Worm (Caenorhabditis elegans) whole organism, L1 larva: ENCODE data around the gene Y53C12B.1.

ENCODE experiments used
- C16A3.4 ChIP-seq: fragments of 150-350 bp; optimal IDR thresholded peaks from 2 replicates; lab custom pipeline; 2014; ENCODE audit warnings: missing biosample characterization, missing genetic modification characterization
- C34B4.2 ChIP-seq: sonication (generic microtip); optimal IDR thresholded peaks from 2 replicates; lab custom pipeline; 2017; ENCODE audit warnings: mild to moderate bottlenecking, missing genetic modification characterization, missing compliant biosample characterization
- F16B12.6 ChIP-seq: fragments of 150-350 bp; optimal IDR thresholded peaks from 2 replicates; lab custom pipeline; 2014; ENCODE audit warnings: missing biosample characterization, missing genetic modification characterization
- ama-1 ChIP-seq: fragments of 150-350 bp; optimal IDR thresholded peaks from 2 replicates; lab custom pipeline; 2014
- blmp-1 ChIP-seq: fragments of 150-350 bp; optimal IDR thresholded peaks from 2 replicates; lab custom pipeline; 2014; ENCODE audit warnings: missing biosample characterization, missing genetic modification characterization
- ceh-63 ChIP-seq: fragments of 200-800 bp; sonication (Bioruptor generic); optimal IDR thresholded peaks from 2 replicates; lab custom pipeline; 2018; ENCODE audit warnings: mild to moderate bottlenecking, missing genetic modification characterization, missing compliant biosample characterization
- ceh-82 ChIP-seq, 3 experiments: fragments of 150-350 bp in 1 of 3; sonication (generic microtip) in 2 of 3; optimal IDR thresholded peaks; 2 replicates each; lab custom pipeline; 2014 to 2017; ENCODE audit warnings: missing biosample characterization in 3 of 3, missing genetic modification characterization in 3 of 3
- ceh-88 ChIP-seq: fragments of 200-800 bp; sonication (Bioruptor generic); IDR thresholded peaks from 2 replicates; pipeline ENCODE4 v1.3.6; 2022; ENCODE audit warnings: missing genetic modification characterization, missing compliant biosample characterization
- ces-1 ChIP-seq: fragments of 150-350 bp; optimal IDR thresholded peaks from 2 replicates; lab custom pipeline; 2014; ENCODE audit warnings: missing biosample characterization, missing genetic modification reagents, missing genetic modification characterization
- dpl-1 ChIP-seq, 3 experiments: fragments of 150-350 bp in 2 of 3; sonication (generic microtip) in 1 of 3; optimal IDR thresholded peaks; 2 replicates each; lab custom pipeline; 2014 to 2017; ENCODE audit warnings: missing biosample characterization in 3 of 3, missing genetic modification characterization in 3 of 3, missing genetic modification reagents in 3 of 3
- dsc-1 ChIP-seq: sonication (generic microtip); optimal IDR thresholded peaks from 2 replicates; lab custom pipeline; 2016; ENCODE audit warnings: mild to moderate bottlenecking, missing genetic modification characterization, missing compliant biosample characterization
- efl-1 ChIP-seq, 4 experiments: fragments of 150-350 bp; optimal IDR thresholded peaks in 3 of 4; peaks in 1 of 4; 1 replicate in 1 of 4; 2 replicates in 3 of 4; lab custom pipeline; 2014; ENCODE audit warnings: missing biosample characterization in 2 of 4, missing genetic modification characterization in 2 of 4, missing genetic modification reagents in 2 of 4
- efl-3 ChIP-seq: fragments of 200-800 bp; sonication (Bioruptor generic); optimal IDR thresholded peaks from 2 replicates; lab custom pipeline; 2018; ENCODE audit warnings: mild to moderate bottlenecking, missing genetic modification characterization, missing compliant biosample characterization
- elt-3 ChIP-seq, 6 experiments: fragments of 150-350 bp in 1 of 6; sonication (generic microtip); optimal IDR thresholded peaks; 2 replicates each; lab custom pipeline; 2017 to 2018; ENCODE audit warnings: missing biosample characterization in 6 of 6, missing genetic modification characterization in 6 of 6, inconsistent platforms in 1 of 6
- fkh-8 ChIP-seq: sonication (generic microtip); optimal IDR thresholded peaks from 2 replicates; lab custom pipeline; 2016; ENCODE audit warnings: mild to moderate bottlenecking, missing genetic modification characterization, missing compliant biosample characterization
- fos-1 ChIP-seq: fragments of 150-350 bp; optimal IDR thresholded peaks from 2 replicates; lab custom pipeline; 2014; ENCODE audit warnings: missing biosample characterization, missing genetic modification characterization
- grh-1 ChIP-seq: fragments of 200-800 bp; sonication (Bioruptor generic); IDR thresholded peaks from 2 replicates; pipeline ENCODE4 v1.3.6; 2022; ENCODE audit warnings: missing genetic modification reagents, missing genetic modification characterization, missing compliant biosample characterization
- hlh-4 ChIP-seq: sonication (generic microtip); optimal IDR thresholded peaks from 2 replicates; lab custom pipeline; 2016; ENCODE audit warnings: mild to moderate bottlenecking, missing genetic modification characterization, missing compliant biosample characterization
- irx-1 ChIP-seq: sonication (generic microtip); optimal IDR thresholded peaks from 2 replicates; lab custom pipeline; 2016; ENCODE audit warnings: missing genetic modification characterization, missing compliant biosample characterization
- lin-14 ChIP-seq: fragments of 200-800 bp; sonication (Bioruptor generic); optimal IDR thresholded peaks from 2 replicates; lab custom pipeline; 2018; ENCODE audit warnings: mild to moderate bottlenecking, missing genetic modification characterization, moderate library complexity, missing compliant biosample characterization
- lin-35 ChIP-seq, 2 experiments: fragments of 150-350 bp; optimal IDR thresholded peaks; 2 replicates each; lab custom pipeline; 2014; ENCODE audit warnings: missing biosample characterization in 2 of 2, missing genetic modification characterization in 2 of 2, missing genetic modification reagents in 2 of 2
- lsy-2 ChIP-seq, 2 experiments: fragments of 150-350 bp; optimal IDR thresholded peaks; 2 replicates each; lab custom pipeline; 2014; ENCODE audit warnings: missing biosample characterization in 2 of 2, missing genetic modification characterization in 2 of 2
- mdl-1 ChIP-seq, 2 experiments: fragments of 150-350 bp; optimal IDR thresholded peaks; 2 replicates each; lab custom pipeline; 2014 to 2017; ENCODE audit warnings: missing biosample characterization in 2 of 2, missing genetic modification characterization in 2 of 2, inconsistent platforms in 1 of 2
- mep-1 ChIP-seq: fragments of 150-350 bp; optimal IDR thresholded peaks from 2 replicates; lab custom pipeline; 2014; ENCODE audit warnings: missing biosample characterization, missing genetic modification characterization
- nhr-12 ChIP-seq: sonication (generic microtip); optimal IDR thresholded peaks from 2 replicates; lab custom pipeline; 2017; ENCODE audit warnings: missing biosample characterization, missing genetic modification characterization
- nhr-19 ChIP-seq: fragments of 200-800 bp; sonication (Bioruptor generic); conservative IDR thresholded peaks from 2 replicates; pipeline ENCODE4 v1.3.6; 2022; ENCODE audit warnings: missing genetic modification characterization, missing compliant biosample characterization
- nhr-20 ChIP-seq: sonication (generic microtip); optimal IDR thresholded peaks from 2 replicates; lab custom pipeline; 2016; ENCODE audit warnings: mild to moderate bottlenecking, missing genetic modification characterization, missing compliant biosample characterization
- nhr-47 ChIP-seq: sonication (generic microtip); optimal IDR thresholded peaks from 2 replicates; lab custom pipeline; 2016; ENCODE audit warnings: mild to moderate bottlenecking, missing genetic modification characterization, moderate library complexity, missing compliant biosample characterization
- nhr-71 ChIP-seq: sonication (generic microtip); optimal IDR thresholded peaks from 2 replicates; lab custom pipeline; 2016; ENCODE audit warnings: mild to moderate bottlenecking, missing genetic modification characterization, moderate library complexity, missing compliant biosample characterization
- nhr-77 ChIP-seq: fragments of 150-350 bp; optimal IDR thresholded peaks from 2 replicates; lab custom pipeline; 2014; ENCODE audit warnings: missing biosample characterization, missing genetic modification characterization
- nhr-85 ChIP-seq: sonication (generic microtip); peaks from one replicate; lab custom pipeline; 2016; ENCODE audit warnings: missing genetic modification characterization, inconsistent platforms, missing compliant biosample characterization
- pag-3 ChIP-seq: sonication (generic microtip); optimal IDR thresholded peaks from 2 replicates; lab custom pipeline; 2017; ENCODE audit warnings: missing genetic modification characterization, mild to moderate bottlenecking, missing compliant biosample characterization, antibody characterized with exemption, borderline replicate concordance; ENCODE audit not compliant: insufficient read depth
- pax-3 ChIP-seq: fragments of 200-800 bp; sonication (Bioruptor generic); optimal IDR thresholded peaks from 2 replicates; lab custom pipeline; 2018; ENCODE audit warnings: mild to moderate bottlenecking, missing genetic modification characterization, moderate library complexity, missing compliant biosample characterization
- rnt-1 ChIP-seq: sonication (generic microtip); optimal IDR thresholded peaks from 2 replicates; lab custom pipeline; 2016; ENCODE audit warnings: mild to moderate bottlenecking, missing genetic modification characterization, moderate library complexity, missing compliant biosample characterization
- skn-1 ChIP-seq: fragments of 150-350 bp; optimal IDR thresholded peaks from 2 replicates; lab custom pipeline; 2014; ENCODE audit warnings: missing biosample characterization, missing genetic modification characterization
- snu-23 ChIP-seq: sonication (generic microtip); optimal IDR thresholded peaks from 2 replicates; lab custom pipeline; 2016; ENCODE audit warnings: missing genetic modification characterization, missing compliant biosample characterization
- sup-37 ChIP-seq: fragments of 200-800 bp; sonication (Bioruptor generic); optimal IDR thresholded peaks from 2 replicates; lab custom pipeline; 2018; ENCODE audit warnings: mild to moderate bottlenecking, missing genetic modification characterization, missing compliant biosample characterization
- swsn-7 ChIP-seq: sonication (generic microtip); optimal IDR thresholded peaks from 2 replicates; lab custom pipeline; 2016; ENCODE audit warnings: missing genetic modification characterization, missing compliant biosample characterization
- tbx-2 ChIP-seq: sonication (generic microtip); optimal IDR thresholded peaks from 2 replicates; lab custom pipeline; 2016; ENCODE audit warnings: missing genetic modification characterization, missing compliant biosample characterization
- unc-130 ChIP-seq: fragments of 150-350 bp; optimal IDR thresholded peaks from 2 replicates; lab custom pipeline; 2017; ENCODE audit warnings: missing biosample characterization, missing genetic modification characterization, inconsistent platforms
- unc-98 ChIP-seq: fragments of 200-800 bp; sonication (Bioruptor generic); IDR thresholded peaks from 2 replicates; pipeline ENCODE4 v1.3.6; 2022; ENCODE audit warnings: missing genetic modification characterization, missing compliant biosample characterization
- vab-15 ChIP-seq: sonication (generic microtip); optimal IDR thresholded peaks from 2 replicates; lab custom pipeline; 2017; ENCODE audit warnings: missing genotype, mild to moderate bottlenecking, missing genetic modification characterization, missing compliant biosample characterization
- xbp-1 ChIP-seq: sonication (generic microtip); optimal IDR thresholded peaks from 2 replicates; lab custom pipeline; 2016; ENCODE audit warnings: missing genetic modification characterization, missing compliant biosample characterization
- ztf-11 ChIP-seq, 2 experiments: sonication (generic microtip); optimal IDR thresholded peaks; 2 replicates each; lab custom pipeline; 2016 to 2017; ENCODE audit warnings: missing genetic modification characterization in 2 of 2, missing biosample characterization in 1 of 2, missing compliant biosample characterization in 1 of 2

Y53C12B.1 gene

DNA sequence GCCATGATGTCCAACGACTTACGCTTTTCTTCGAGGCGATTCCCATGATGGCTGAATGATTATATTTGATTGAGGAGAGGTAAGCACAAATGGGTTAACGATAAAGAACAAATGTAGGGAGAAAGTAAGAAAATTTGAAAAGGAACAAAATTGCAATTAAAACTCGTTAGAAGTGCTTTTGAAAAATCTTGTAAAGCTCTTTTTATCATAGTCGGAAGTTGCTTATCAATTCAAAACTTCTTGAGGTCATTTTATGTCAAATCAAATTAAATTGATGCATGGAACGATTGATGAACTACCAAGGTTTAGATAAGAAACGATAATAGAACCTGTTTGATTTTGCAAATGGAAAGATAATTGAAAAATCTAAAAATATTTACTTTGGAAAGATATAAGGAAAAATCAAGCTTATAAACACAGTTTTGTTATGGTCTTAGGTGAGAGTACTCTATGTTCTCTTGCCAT, 37.0 kb downstream of the Y53C12B.1 start, which contains the start of gene glt-5:
Gene glt-5 (minus strand): TSS at position 51 of the 465 bp plus-strand sequence.
- TF ChIP-seq efl-3 (GFP tag; lab: Kevin White, UChicago) (no peak), irx-1 (tag; lab: Kevin White, UChicago) (no peak), grh-1 (0 out of 2 replicates have a peak, but pooled peaks have one; percentile 16), fos-1 (tag; lab: Kevin White, UChicago) (no peak), fkh-8 (tag; lab: Kevin White, UChicago) (no peak), C16A3.4 (tag; lab: Kevin White, UChicago) (no peak), ceh-82 (tag; optimal IDR thresholded peaks at IDR 0.05; lab: Kevin White, UChicago) (no peak), elt-3 (tag; optimal IDR thresholded peaks at IDR 0.05; lab: Kevin White, UChicago) (peak in 5 of 6 experiments; percentile 16 to 71 (median 58)), nhr-12 (tag; lab: Kevin White, UChicago) (no peak), pag-3 (no peak), nhr-85 (peak; percentile 51), ceh-63 (GFP tag; lab: Kevin White, UChicago) (no peak), nhr-20 (no peak), dpl-1 (GFP tag; optimal IDR thresholded peaks at IDR 0.05; lab: Kevin White, UChicago) (no peak), unc-98 (no peak), C34B4.2 (tag; lab: Kevin White, UChicago) (no peak), dsc-1 (tag; lab: Kevin White, UChicago) (no peak), nhr-77 (tag; lab: Kevin White, UChicago) (no peak), ceh-88 (no peak), ces-1 (GFP tag; lab: Kevin White, UChicago) (no peak)

DNA sequence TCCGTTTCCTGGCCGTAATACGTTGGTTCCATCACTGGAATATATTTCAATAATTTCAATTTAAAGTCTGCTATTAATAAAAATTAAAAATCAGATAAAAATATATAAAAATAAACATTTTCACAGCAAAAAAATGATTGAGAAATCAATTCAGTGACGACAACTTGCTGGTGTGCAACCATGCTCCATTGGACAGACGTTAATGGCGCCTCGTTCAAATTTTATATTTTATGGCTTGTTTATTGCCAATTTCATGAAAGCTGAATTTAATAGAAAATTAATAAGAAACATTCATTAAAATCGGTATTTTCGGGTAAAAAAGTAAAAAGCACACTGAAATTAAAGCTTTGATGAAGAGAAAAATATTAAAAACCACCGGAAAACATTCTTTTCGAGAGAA, 39.7 kb downstream of the Y53C12B.1 start, which contains the start of gene Y53C12A.3:
Gene Y53C12A.3 (minus strand): TSS at position 34 of the 400 bp plus-strand sequence.
- TF ChIP-seq rnt-1 (no peak), swsn-7 (tag; lab: Kevin White, UChicago) (no peak), nhr-19 (no peak), F16B12.6 (tag; lab: Kevin White, UChicago) (peak; percentile 35), blmp-1 (peak; percentile 51), lsy-2 (tag; optimal IDR thresholded peaks at IDR 0.05; lab: Kevin White, UChicago) (peak; percentile 50 to 81), tbx-2 (tag; lab: Kevin White, UChicago) (peak; percentile 17), ceh-82 (tag; optimal IDR thresholded peaks at IDR 0.05; lab: Kevin White, UChicago) (peak in 1 of 3 experiments; percentile 40), unc-130 (tag; lab: Kevin White, UChicago) (peak; percentile 34), dpl-1 (GFP tag; optimal IDR thresholded peaks at IDR 0.05; lab: Kevin White, UChicago) (peak; percentile 82 to 94 (median 90)), pax-3 (tag; lab: Kevin White, UChicago) (no peak), snu-23 (peak; percentile 46), nhr-71 (tag; lab: Kevin White, UChicago) (peak; percentile 44), lin-35 (GFP tag; optimal IDR thresholded peaks at IDR 0.05; lab: Kevin White, UChicago) (peak; percentile 91 to 97), skn-1 (tag; lab: Kevin White, UChicago) (peak; percentile 57), nhr-47 (tag; lab: Kevin White, UChicago) (peak; percentile 38), mep-1 (tag; lab: Kevin White, UChicago) (peak; percentile 58), xbp-1 (tag; lab: Kevin White, UChicago) (peak; percentile 43), nhr-20 (peak; percentile 47), lin-14 (peak; percentile 38), efl-1 (optimal IDR thresholded peaks at IDR 0.05; lab: Kevin White, UChicago) (peak; percentile 85 to 90), efl-1 (GFP tag; optimal IDR thresholded peaks at IDR 0.05 in 1 of 2; lab: Kevin White, UChicago) (peak; percentile 93 to 99), C16A3.4 (tag; lab: Kevin White, UChicago) (peak; percentile 71), pag-3 (no peak)

DNA sequence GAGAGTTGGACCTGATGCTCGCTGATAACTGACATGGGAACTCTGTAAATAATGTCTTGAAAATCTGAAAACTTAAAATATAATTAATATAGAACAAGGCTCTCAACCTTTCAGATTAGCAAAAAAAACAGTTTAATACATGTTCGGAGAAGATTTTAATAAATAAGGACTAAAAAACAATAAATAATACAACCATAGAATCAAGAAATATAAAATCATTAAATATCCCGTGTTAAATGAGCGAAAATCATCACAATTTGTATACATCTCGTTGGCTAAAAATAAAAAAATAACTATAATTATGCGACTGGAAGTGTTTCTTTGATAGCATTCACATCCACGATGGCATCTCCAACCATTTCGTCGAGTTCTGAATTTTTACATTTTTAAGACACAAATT, 41.1 kb downstream of the Y53C12B.1 start, which contains the start of gene Y53C12A.10:
Gene Y53C12A.10 (minus strand): TSS at position 101 of the 400 bp plus-strand sequence.
- TF ChIP-seq irx-1 (tag; lab: Kevin White, UChicago) (no peak), sup-37 (GFP tag; lab: Kevin White, UChicago) (no peak), ztf-11 (tag; optimal IDR thresholded peaks at IDR 0.05; lab: Kevin White, UChicago) (no peak), hlh-4 (tag; lab: Kevin White, UChicago) (no peak), nhr-85 (no peak), C34B4.2 (tag; lab: Kevin White, UChicago) (no peak), rnt-1 (no peak), vab-15 (no peak), mdl-1 (tag; optimal IDR thresholded peaks at IDR 0.05; lab: Kevin White, UChicago) (no peak), dpl-1 (GFP tag; optimal IDR thresholded peaks at IDR 0.05; lab: Kevin White, UChicago) (no peak), ama-1 (no peak)
